Fruit fly (Drosophila melanogaster) whole organism, pupa: Measurements from ENCODE around the gene PGRP-LA.
A peak's percentile ranks its signal among the peaks of the same experiment; 100 is the strongest.

ENCODE experiments used
- CG10348 ChIP-seq: fragments of 200-800 bp; sonication (Bioruptor generic); IDR thresholded peaks from 2 replicates; pipeline ENCODE4 v1.3.6; 2022; ENCODE audit warnings: missing biosample characterization, missing genetic modification characterization
- CG12605 ChIP-seq: fragments of 200-800 bp; sonication (Bioruptor generic); IDR thresholded peaks from 2 replicates; pipeline ENCODE4 v1.3.6; 2022; ENCODE audit warnings: missing biosample characterization, missing genetic modification characterization
- CG13204 ChIP-seq: fragments of 200-800 bp; sonication (Bioruptor generic); optimal IDR thresholded peaks from 2 replicates; lab custom pipeline; 2018; ENCODE audit warnings: missing biosample characterization, mild to moderate bottlenecking, missing genetic modification characterization, moderate library complexity
- CG14655 ChIP-seq: fragments of 200-800 bp; sonication (Bioruptor generic); optimal IDR thresholded peaks from 3 replicates; lab custom pipeline; 2017; ENCODE audit warnings: mild to moderate bottlenecking, missing biosample characterization, missing genetic modification reagents, missing genetic modification characterization
- CG34367 ChIP-seq: fragments of 200-800 bp; sonication (Bioruptor generic); optimal IDR thresholded peaks from 2 replicates; lab custom pipeline; 2018; ENCODE audit warnings: missing biosample characterization, mild to moderate bottlenecking, missing genetic modification characterization
- CG8159 ChIP-seq: fragments of 200-800 bp; sonication (Bioruptor generic); optimal IDR thresholded peaks from 3 replicates; lab custom pipeline; 2018; ENCODE audit warnings: missing biosample characterization, mild to moderate bottlenecking, missing genetic modification characterization, moderate library complexity
- CG8301 ChIP-seq: fragments of 200-800 bp; sonication (Bioruptor generic); optimal IDR thresholded peaks from 2 replicates; lab custom pipeline; 2018; ENCODE audit warnings: missing biosample characterization, mild to moderate bottlenecking, missing genetic modification characterization
- gl ChIP-seq: fragments of 200-800 bp; sonication (Bioruptor generic); optimal IDR thresholded peaks from 2 replicates; lab custom pipeline; 2018; ENCODE audit warnings: missing biosample characterization, mild to moderate bottlenecking, missing genetic modification characterization

- TF ChIP-seq CG14655 (GFP tag; lab: Kevin White, UChicago), result peak; percentile 24
- TF ChIP-seq CG10348 (GFP tag; lab: Robert Waterston, UW), result no peak
- peak; percentile 5 for TF ChIP-seq CG8301 (tag; lab: Kevin White, UChicago)
- TF ChIP-seq CG12605 (GFP tag; lab: Robert Waterston, UW), result peak; percentile 59
- TF ChIP-seq CG8159 (tag; lab: Kevin White, UChicago), result no peak
- TF ChIP-seq gl (tag; lab: Kevin White, UChicago), result peak; percentile 16
- TF ChIP-seq CG13204 (GFP tag; lab: Kevin White, UChicago), result peak; percentile 19
- peak; percentile 9 for TF ChIP-seq CG34367 (tag; lab: Kevin White, UChicago)
Observed at dm6 chr3L:9381602-9382001, 47.5 kb downstream of the PGRP-LA start, which contains the start of gene Hsp23.
